Fruit fly (Drosophila melanogaster) whole organism, prepupa: ENCODE measurements around the gene sky.
A peak's percentile ranks its signal among the peaks of the same experiment; 100 is the strongest.

Source experiments
- Blimp-1 ChIP-seq: fragments of 200-800 bp; sonication (Bioruptor generic); optimal IDR thresholded peaks from 3 replicates; lab custom pipeline; 2017; ENCODE audit warnings: missing biosample characterization, missing genetic modification characterization, mild to moderate bottlenecking, moderate library complexity, missing genetic modification reagents
- CG10631 ChIP-seq: fragments of 200-800 bp; sonication (Bioruptor generic); optimal IDR thresholded peaks from 2 replicates; lab custom pipeline; 2016; ENCODE audit warnings: missing biosample characterization, missing genetic modification characterization
- CG11294 ChIP-seq: fragments of 200-800 bp; sonication (Bioruptor generic); IDR thresholded peaks from 2 replicates; pipeline ENCODE4 v1.3.6; 2022; ENCODE audit warnings: missing biosample characterization, missing genetic modification characterization
- CG15336 ChIP-seq: fragments of 200-800 bp; sonication (Bioruptor generic); IDR thresholded peaks from 2 replicates; pipeline ENCODE4 v1.3.6; 2022; ENCODE audit warnings: missing biosample characterization, missing genetic modification characterization
- CG1621 ChIP-seq: fragments of 200-800 bp; sonication (Bioruptor generic); optimal IDR thresholded peaks from 3 replicates; lab custom pipeline; 2018; ENCODE audit warnings: missing biosample characterization, mild to moderate bottlenecking, missing genetic modification characterization
- CG16779 ChIP-seq: fragments of 200-800 bp; sonication (Bioruptor generic); optimal IDR thresholded peaks from 3 replicates; lab custom pipeline; 2017; ENCODE audit warnings: missing biosample characterization, mild to moderate bottlenecking, missing genetic modification characterization
- CG3032 ChIP-seq: fragments of 200-800 bp; optimal IDR thresholded peaks from 2 replicates; lab custom pipeline; 2019; ENCODE audit warnings: missing biosample characterization, mild to moderate bottlenecking, missing genetic modification characterization, moderate library complexity
- CG31627 ChIP-seq: fragments of 200-800 bp; sonication (Bioruptor generic); optimal IDR thresholded peaks from 3 replicates; lab custom pipeline; 2016; ENCODE audit warnings: missing biosample characterization, missing genetic modification characterization
- CG4318 ChIP-seq: fragments of 200-800 bp; sonication (Bioruptor generic); optimal IDR thresholded peaks from 3 replicates; lab custom pipeline; 2017; ENCODE audit warnings: missing biosample characterization, mild to moderate bottlenecking, missing genetic modification characterization
- CG6163 ChIP-seq: fragments of 200-800 bp; sonication (Bioruptor generic); IDR thresholded peaks from 3 replicates; pipeline ENCODE4 v1.3.6; 2022; ENCODE audit warnings: missing biosample characterization, missing genetic modification characterization
- CG6854 ChIP-seq: fragments of 200-800 bp; sonication (Bioruptor generic); optimal IDR thresholded peaks from 2 replicates; lab custom pipeline; 2017; ENCODE audit warnings: missing biosample characterization, mild to moderate bottlenecking, missing genetic modification characterization
- CG8319 ChIP-seq: fragments of 200-800 bp; sonication (Bioruptor generic); optimal IDR thresholded peaks from 3 replicates; lab custom pipeline; 2016; ENCODE audit warnings: missing biosample characterization, missing genetic modification characterization
- CG8632 ChIP-seq: fragments of 200-800 bp; sonication (Bioruptor generic); optimal IDR thresholded peaks from 3 replicates; lab custom pipeline; 2016; ENCODE audit warnings: missing biosample characterization, missing genetic modification characterization
- CG9139 ChIP-seq: fragments of 200-800 bp; sonication (Bioruptor generic); optimal IDR thresholded peaks from 3 replicates; lab custom pipeline; 2017; ENCODE audit warnings: missing biosample characterization, mild to moderate bottlenecking, missing genetic modification characterization
- Eip78C ChIP-seq: fragments of 200-800 bp; sonication (Bioruptor generic); peaks from one replicate; lab custom pipeline; 2016; ENCODE audit warnings: missing biosample characterization, missing genetic modification characterization
- Eip93F ChIP-seq: fragments of 200-800 bp; sonication (Bioruptor generic); optimal IDR thresholded peaks from 2 replicates; lab custom pipeline; 2016; ENCODE audit warnings: missing biosample characterization, mild to moderate bottlenecking, missing genetic modification characterization
- Hr38 ChIP-seq: sonication (Bioruptor generic); optimal IDR thresholded peaks from 2 replicates; lab custom pipeline; 2016; ENCODE audit warnings: missing biosample characterization, missing genetic modification characterization
- Hr39 ChIP-seq: fragments of 200-800 bp; sonication (Bioruptor generic); optimal IDR thresholded peaks from 2 replicates; lab custom pipeline; 2016; ENCODE audit warnings: missing biosample characterization, missing genetic modification characterization
- Met ChIP-seq: fragments of 200-800 bp; sonication (Bioruptor generic); optimal IDR thresholded peaks from 3 replicates; lab custom pipeline; 2016; ENCODE audit warnings: missing biosample characterization, missing genetic modification characterization
- OdsH ChIP-seq: fragments of 200-800 bp; sonication (Bioruptor generic); optimal IDR thresholded peaks from 3 replicates; lab custom pipeline; 2016; ENCODE audit warnings: missing biosample characterization, missing genetic modification characterization
- Smox ChIP-seq: fragments of 200-800 bp; sonication (Bioruptor generic); optimal IDR thresholded peaks from 3 replicates; lab custom pipeline; 2016; ENCODE audit warnings: missing biosample characterization, missing genetic modification characterization
- Sox102F ChIP-seq: fragments of 200-800 bp; sonication (Bioruptor generic); optimal IDR thresholded peaks from 2 replicates; lab custom pipeline; 2016; ENCODE audit warnings: missing biosample characterization, mild to moderate bottlenecking, missing genetic modification characterization
- Sox14 ChIP-seq: fragments of 200-800 bp; sonication (Bioruptor generic); optimal IDR thresholded peaks from 3 replicates; lab custom pipeline; 2016; ENCODE audit warnings: missing biosample characterization, missing genetic modification characterization
- achi ChIP-seq: fragments of 200-800 bp; sonication (Bioruptor generic); optimal IDR thresholded peaks from 3 replicates; lab custom pipeline; 2016; ENCODE audit warnings: missing biosample characterization, missing genetic modification characterization
- dsx ChIP-seq: fragments of 200-800 bp; optimal IDR thresholded peaks from 3 replicates; lab custom pipeline; 2019; ENCODE audit warnings: missing biosample characterization, mild to moderate bottlenecking, missing genetic modification characterization, moderate library complexity; ENCODE audit not compliant: poor library complexity, severe bottlenecking
- esn ChIP-seq: fragments of 200-800 bp; sonication (Bioruptor generic); optimal IDR thresholded peaks from 2 replicates; lab custom pipeline; 2016; ENCODE audit warnings: missing biosample characterization, mild to moderate bottlenecking, missing genetic modification characterization, moderate library complexity
- fd59A ChIP-seq: fragments of 200-800 bp; sonication (Bioruptor generic); optimal IDR thresholded peaks from 2 replicates; lab custom pipeline; 2017; ENCODE audit warnings: missing biosample characterization, mild to moderate bottlenecking, missing genetic modification characterization, missing genetic modification reagents
- lz ChIP-seq: fragments of 200-800 bp; sonication (Bioruptor generic); optimal IDR thresholded peaks from 3 replicates; lab custom pipeline; 2016; ENCODE audit warnings: missing biosample characterization, missing genetic modification characterization
- pdm3 ChIP-seq: fragments of 200-800 bp; sonication (Bioruptor generic); optimal IDR thresholded peaks from 3 replicates; lab custom pipeline; 2016; ENCODE audit warnings: missing biosample characterization, missing genetic modification characterization
- salr ChIP-seq, 2 experiments: fragments of 200-800 bp; sonication (Bioruptor generic); optimal IDR thresholded peaks; 3 replicates each; lab custom pipeline; 2016 to 2018; ENCODE audit warnings: missing biosample characterization in 2 of 2, missing genetic modification characterization in 2 of 2, mild to moderate bottlenecking in 1 of 2
- ss ChIP-seq, 2 experiments: fragments of 200-800 bp; sonication (Bioruptor generic); optimal IDR thresholded peaks; 2 replicates in 1 of 2; 3 replicates in 1 of 2; lab custom pipeline; 2017 to 2018; ENCODE audit warnings: mild to moderate bottlenecking in 2 of 2, missing biosample characterization in 2 of 2, missing genetic modification characterization in 2 of 2, moderate library complexity in 1 of 2
- svp ChIP-seq: fragments of 200-800 bp; sonication (Bioruptor generic); peaks from one replicate; lab custom pipeline; 2016; ENCODE audit warnings: missing biosample characterization, missing genetic modification characterization
- topi ChIP-seq: fragments of 200-800 bp; sonication (Bioruptor generic); optimal IDR thresholded peaks from 3 replicates; lab custom pipeline; 2016; ENCODE audit warnings: missing biosample characterization, missing genetic modification characterization
- vri ChIP-seq: fragments of 200-800 bp; sonication (Bioruptor generic); optimal IDR thresholded peaks from 3 replicates; lab custom pipeline; 2016; ENCODE audit warnings: missing biosample characterization, mild to moderate bottlenecking, missing genetic modification characterization

Gene sky

dm6 chr2L:20822489-20823195 lies 96.1 kb downstream of the sky start, which contains the start of gene CG9331:
Gene CG9331, plus strand, starts transcription at chr2L:20822828.
- TF ChIP-seq topi (GFP tag; lab: Kevin White, UChicago) (no peak), CG9139 (GFP tag; lab: Kevin White, UChicago) (no peak), dsx (GFP tag; lab: Kevin White, UChicago) (no peak), OdsH (GFP tag; lab: Kevin White, UChicago) (no peak), CG8319 (GFP tag; lab: Kevin White, UChicago) (no peak), CG16779 (tag; lab: Kevin White, UChicago) (no peak), CG1621 (peak; percentile 42), CG15336 (peak; percentile 9; the same call in 1 of the 2 replicates), Sox102F (GFP tag; lab: Kevin White, UChicago) (peak; percentile 39), Blimp-1 (GFP tag; lab: Kevin White, UChicago) (peak; percentile 59), CG8632 (GFP tag; lab: Kevin White, UChicago) (no peak), Sox14 (peak; percentile 85), fd59A (GFP tag; lab: Kevin White, UChicago) (no peak), Eip78C (peak; percentile 81), lz (no peak), CG4318 (no peak), Smox (GFP tag; lab: Kevin White, UChicago) (no peak), Hr38 (GFP tag; lab: Kevin White, UChicago) (no peak), salr (GFP tag; optimal IDR thresholded peaks at IDR 0.05; lab: Kevin White, UChicago) (no peak), Eip93F (GFP tag; lab: Kevin White, UChicago) (peak; percentile 5), pdm3 (GFP tag; lab: Kevin White, UChicago) (no peak), vri (GFP tag; lab: Kevin White, UChicago) (peak; percentile 100), CG6163 (GFP tag; lab: Robert Waterston, UW) (peak; percentile 56; the same call in 2 of the 3 replicates), CG10631 (GFP tag; lab: Kevin White, UChicago) (peak; percentile 39)

DNA sequence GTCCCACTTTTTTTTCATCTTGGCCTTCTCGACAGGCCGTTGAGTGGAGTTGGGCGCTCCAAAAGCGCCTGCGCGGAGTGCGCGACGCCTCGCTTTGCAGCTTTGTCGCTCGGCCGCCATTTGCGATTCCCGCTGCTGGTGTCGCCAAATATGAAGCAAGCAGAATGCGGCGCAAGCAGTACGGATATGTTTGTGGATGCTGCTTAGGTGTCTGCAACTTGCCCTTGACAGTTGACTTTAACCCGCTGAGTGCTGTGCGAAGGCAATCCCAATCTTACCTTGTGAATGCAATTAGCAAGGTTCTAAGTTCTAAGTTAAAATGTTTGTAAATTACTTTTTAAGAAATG lies 96.7 kb downstream of the sky start:
- TF ChIP-seq CG6854, result peak; percentile 38
- peak; percentile 63 for TF ChIP-seq CG6163 (GFP tag; lab: Robert Waterston, UW)
- peak; percentile 25 for TF ChIP-seq esn (GFP tag; lab: Kevin White, UChicago)
- peak; percentile 71 for TF ChIP-seq dsx (GFP tag; lab: Kevin White, UChicago)
- TF ChIP-seq CG11294 (GFP tag; lab: Robert Waterston, UW), result 0 out of 2 replicates have a peak, but pooled peaks have one; percentile 12
- peak; percentile 84 for TF ChIP-seq svp
- peak; percentile 14 for TF ChIP-seq Met (GFP tag; lab: Kevin White, UChicago)
- peak in 1 of 2 experiments; percentile 64 for TF ChIP-seq ss (GFP tag; optimal IDR thresholded peaks at IDR 0.05; lab: Kevin White, UChicago)
- no peak for TF ChIP-seq CG3032 (tag; lab: Kevin White, UChicago)
- no peak for TF ChIP-seq lz
- TF ChIP-seq CG9139 (GFP tag; lab: Kevin White, UChicago), result no peak
- TF ChIP-seq CG15336, result no peak
- TF ChIP-seq Smox (GFP tag; lab: Kevin White, UChicago), result peak; percentile 10
- TF ChIP-seq CG31627 (GFP tag; lab: Kevin White, UChicago), result peak; percentile 8
- TF ChIP-seq Hr39 (GFP tag; lab: Kevin White, UChicago), result peak; percentile 38
- TF ChIP-seq topi (GFP tag; lab: Kevin White, UChicago), result peak; percentile 25
- TF ChIP-seq fd59A (GFP tag; lab: Kevin White, UChicago), result peak; percentile 9
- TF ChIP-seq achi (GFP tag; lab: Kevin White, UChicago), result peak; percentile 11
